Worm (Caenorhabditis elegans) whole organism, young adult: ENCODE measurements around the gene ric-8.

ENCODE experiments used
- B0019.2 ChIP-seq: fragments of 200-800 bp; sonication (Bioruptor generic); conservative IDR thresholded peaks from 2 replicates; pipeline ENCODE4 v1.3.6; 2022; ENCODE audit warnings: missing genetic modification reagents, missing genetic modification characterization, missing compliant biosample characterization
- B0035.1 ChIP-seq: sonication (generic microtip); optimal IDR thresholded peaks from 2 replicates; lab custom pipeline; 2016; ENCODE audit warnings: missing genetic modification characterization, mild to moderate bottlenecking, missing compliant biosample characterization, missing genotype, missing genetic modification reagents
- F10E7.11 ChIP-seq: sonication (generic microtip); optimal IDR thresholded peaks from 2 replicates; lab custom pipeline; 2017; ENCODE audit warnings: mild to moderate bottlenecking, missing genetic modification characterization, moderate library complexity, missing compliant biosample characterization
- F57A8.1 ChIP-seq: fragments of 200-800 bp; sonication (Bioruptor generic); optimal IDR thresholded peaks from 2 replicates; lab custom pipeline; 2018; ENCODE audit warnings: mild to moderate bottlenecking, missing genetic modification characterization, moderate library complexity, missing compliant biosample characterization
- Y53F4B.3 ChIP-seq: fragments of 200-800 bp; sonication (Bioruptor generic); IDR thresholded peaks from 2 replicates; pipeline ENCODE4 v1.3.6; 2022; ENCODE audit warnings: missing genetic modification reagents, missing genetic modification characterization, missing compliant biosample characterization
- Y67H2A.10 ChIP-seq: fragments of 200-800 bp; sonication (Bioruptor generic); conservative IDR thresholded peaks from 2 replicates; pipeline ENCODE4 v1.3.6; 2022; ENCODE audit warnings: missing genetic modification reagents, missing genetic modification characterization, missing compliant biosample characterization
- Y79H2A.3 ChIP-seq: fragments of 200-800 bp; sonication (Bioruptor generic); conservative IDR thresholded peaks from 2 replicates; pipeline ENCODE4 v1.3.6; 2022; ENCODE audit warnings: missing genetic modification reagents, missing genetic modification characterization, missing compliant biosample characterization
- Y95B8A.8 ChIP-seq: fragments of 200-800 bp; sonication (Bioruptor generic); IDR thresholded peaks from 2 replicates; pipeline ENCODE4 v1.3.6; 2022; ENCODE audit warnings: missing genetic modification reagents, missing genetic modification characterization, missing compliant biosample characterization
- aptf-2 ChIP-seq: fragments of 200-800 bp; sonication (Bioruptor generic); conservative IDR thresholded peaks from 2 replicates; pipeline ENCODE4 v1.3.6; 2022; ENCODE audit warnings: missing genetic modification reagents, missing genetic modification characterization, missing compliant biosample characterization
- aptf-3 ChIP-seq: fragments of 200-800 bp; sonication (Bioruptor generic); IDR thresholded peaks from 2 replicates; pipeline ENCODE4 v1.3.6; 2022; ENCODE audit warnings: missing genetic modification characterization, missing compliant biosample characterization
- athp-1 ChIP-seq: sonication (generic microtip); optimal IDR thresholded peaks from 2 replicates; lab custom pipeline; 2017; ENCODE audit warnings: mild to moderate bottlenecking, missing genetic modification characterization, missing compliant biosample characterization
- attf-5 ChIP-seq: fragments of 200-800 bp; sonication (Bioruptor generic); optimal IDR thresholded peaks from 2 replicates; lab custom pipeline; 2018; ENCODE audit warnings: mild to moderate bottlenecking, missing genetic modification characterization, missing compliant biosample characterization
- cebp-1 ChIP-seq, 2 experiments: fragments of 200-800 bp in 1 of 2; sonication (Bioruptor generic) in 1 of 2; sonication (generic microtip) in 1 of 2; IDR thresholded peaks in 1 of 2; optimal IDR thresholded peaks in 1 of 2; 2 replicates each; pipeline versions ENCODE4 v1.3.6 to Lab custom; 2017 to 2022; ENCODE audit warnings: missing compliant biosample characterization in 2 of 2, missing genetic modification characterization in 2 of 2, mild to moderate bottlenecking in 1 of 2, missing genetic modification reagents in 1 of 2, moderate library complexity in 1 of 2
- cebp-2 ChIP-seq: fragments of 200-800 bp; sonication (Bioruptor generic); IDR thresholded peaks from 2 replicates; pipeline ENCODE4 v1.3.6; 2022; ENCODE audit warnings: missing genetic modification characterization, missing compliant biosample characterization
- ceh-79 ChIP-seq: sonication (generic microtip); optimal IDR thresholded peaks from 2 replicates; lab custom pipeline; 2017; ENCODE audit warnings: mild to moderate bottlenecking, missing genetic modification characterization, missing compliant biosample characterization
- dpl-1 ChIP-seq: fragments of 150-350 bp; optimal IDR thresholded peaks from 2 replicates; lab custom pipeline; 2014; ENCODE audit warnings: missing biosample characterization, missing genetic modification reagents, missing genetic modification characterization
- efl-1 ChIP-seq: fragments of 150-350 bp; optimal IDR thresholded peaks from 2 replicates; lab custom pipeline; 2014; ENCODE audit warnings: missing biosample characterization, missing genetic modification reagents, missing genetic modification characterization
- egl-44 ChIP-seq: fragments of 200-800 bp; sonication (Bioruptor generic); IDR thresholded peaks from 2 replicates; pipeline ENCODE4 v1.3.6; 2022; ENCODE audit warnings: missing genetic modification reagents, missing genetic modification characterization, missing compliant biosample characterization
- egrh-3 ChIP-seq: fragments of 200-800 bp; sonication (Bioruptor generic); IDR thresholded peaks from 2 replicates; pipeline ENCODE4 v1.3.6; 2022; ENCODE audit warnings: missing genetic modification reagents, missing genetic modification characterization, missing compliant biosample characterization
- him-1 ChIP-seq: sonication (generic microtip); optimal IDR thresholded peaks from 2 replicates; lab custom pipeline; 2016; ENCODE audit warnings: missing genotype, missing genetic modification reagents, missing genetic modification characterization, missing compliant biosample characterization
- hrde-1 ChIP-seq: sonication (generic microtip); optimal IDR thresholded peaks from 2 replicates; lab custom pipeline; 2016; ENCODE audit warnings: missing genetic modification characterization, mild to moderate bottlenecking, missing compliant biosample characterization, moderate library complexity, missing genotype, missing genetic modification reagents, borderline replicate concordance
- hsf-1 ChIP-seq: fragments of 200-800 bp; sonication (Bioruptor generic); IDR thresholded peaks from 2 replicates; pipeline ENCODE4 v1.3.6; 2022; ENCODE audit warnings: missing genetic modification reagents, missing genetic modification characterization, missing compliant biosample characterization
- let-526 ChIP-seq: fragments of 200-800 bp; sonication (Bioruptor generic); IDR thresholded peaks from 2 replicates; pipeline ENCODE4 v1.3.6; 2022; ENCODE audit warnings: missing genetic modification reagents, missing genetic modification characterization, missing compliant biosample characterization
- let-607 ChIP-seq, 2 experiments: fragments of 200-800 bp in 1 of 2; sonication (Bioruptor generic) in 1 of 2; sonication (generic microtip) in 1 of 2; optimal IDR thresholded peaks; 2 replicates each; lab custom pipeline; 2016 to 2018; ENCODE audit warnings: mild to moderate bottlenecking in 2 of 2, missing compliant biosample characterization in 2 of 2, missing genetic modification characterization in 2 of 2, moderate library complexity in 2 of 2, missing genotype in 1 of 2
- lin-26 ChIP-seq: fragments of 200-800 bp; sonication (Bioruptor generic); IDR thresholded peaks from 2 replicates; pipeline ENCODE4 v1.3.6; 2022; ENCODE audit warnings: missing genetic modification reagents, missing genetic modification characterization, missing compliant biosample characterization
- lin-54 ChIP-seq: fragments of 200-800 bp; sonication (Bioruptor generic); optimal IDR thresholded peaks from 2 replicates; lab custom pipeline; 2018; ENCODE audit warnings: mild to moderate bottlenecking, missing genetic modification characterization, missing compliant biosample characterization
- madf-3 ChIP-seq: fragments of 200-800 bp; sonication (Bioruptor generic); IDR thresholded peaks from 2 replicates; pipeline ENCODE4 v1.3.6; 2022; ENCODE audit warnings: missing genetic modification reagents, missing genetic modification characterization, missing compliant biosample characterization
- madf-6 ChIP-seq: fragments of 200-800 bp; sonication (Bioruptor generic); IDR thresholded peaks from 2 replicates; pipeline ENCODE4 v1.3.6; 2022; ENCODE audit warnings: missing genetic modification reagents, missing genetic modification characterization, missing compliant biosample characterization
- mel-28 ChIP-seq: sonication (generic microtip); optimal IDR thresholded peaks from 2 replicates; lab custom pipeline; 2016; ENCODE audit warnings: borderline replicate concordance, mild to moderate bottlenecking, missing genetic modification characterization, missing compliant biosample characterization
- mxl-1 ChIP-seq: sonication (generic microtip); optimal IDR thresholded peaks from 2 replicates; lab custom pipeline; 2016; ENCODE audit warnings: missing genetic modification characterization, missing compliant biosample characterization
- nfya-1 ChIP-seq: sonication (generic microtip); optimal IDR thresholded peaks from 2 replicates; lab custom pipeline; 2017; ENCODE audit warnings: antibody characterized with exemption, missing compliant biosample characterization, missing genetic modification characterization, borderline replicate concordance; ENCODE audit not compliant: insufficient read depth
- nfyb-1 ChIP-seq: fragments of 200-800 bp; sonication (Bioruptor generic); IDR thresholded peaks from 2 replicates; pipeline ENCODE4 v1.3.6; 2022; ENCODE audit warnings: missing genetic modification reagents, missing genetic modification characterization, missing compliant biosample characterization
- nhr-27 ChIP-seq: fragments of 200-800 bp; sonication (Bioruptor generic); optimal IDR thresholded peaks from 2 replicates; lab custom pipeline; 2018; ENCODE audit warnings: mild to moderate bottlenecking, missing genetic modification characterization, moderate library complexity, missing compliant biosample characterization
- nhr-80 ChIP-seq: sonication (generic microtip); optimal IDR thresholded peaks from 2 replicates; lab custom pipeline; 2016; ENCODE audit warnings: missing genetic modification characterization, missing compliant biosample characterization
- pbrm-1 ChIP-seq: fragments of 200-800 bp; sonication (Bioruptor generic); IDR thresholded peaks from 2 replicates; pipeline ENCODE4 v1.3.6; 2022; ENCODE audit warnings: missing genetic modification reagents, missing genetic modification characterization, missing compliant biosample characterization
- rcor-1 ChIP-seq: fragments of 200-800 bp; sonication (Bioruptor generic); IDR thresholded peaks from 2 replicates; pipeline ENCODE4 v1.3.6; 2022; ENCODE audit warnings: missing genetic modification reagents, missing genetic modification characterization, missing compliant biosample characterization
- sdz-38 ChIP-seq: sonication (generic microtip); optimal IDR thresholded peaks from 2 replicates; lab custom pipeline; 2016; ENCODE audit warnings: missing genotype, missing genetic modification characterization, missing compliant biosample characterization
- tbp1 ChIP-seq: fragments of 200-800 bp; sonication (Bioruptor generic); optimal IDR thresholded peaks from 2 replicates; lab custom pipeline; 2018; ENCODE audit warnings: mild to moderate bottlenecking, missing genetic modification characterization, missing compliant biosample characterization
- xnd-1 ChIP-seq: sonication (generic microtip); optimal IDR thresholded peaks from 2 replicates; lab custom pipeline; 2016; ENCODE audit warnings: missing genotype, missing genetic modification reagents, missing genetic modification characterization, missing compliant biosample characterization
- zfh-2 ChIP-seq: fragments of 200-800 bp; sonication (Bioruptor generic); conservative IDR thresholded peaks from 2 replicates; pipeline ENCODE4 v1.3.6; 2022; ENCODE audit warnings: missing genetic modification reagents, missing genetic modification characterization, missing compliant biosample characterization
- ztf-22 ChIP-seq: fragments of 200-800 bp; sonication (Bioruptor generic); optimal IDR thresholded peaks from 2 replicates; lab custom pipeline; 2018; ENCODE audit warnings: mild to moderate bottlenecking, missing genetic modification characterization, moderate library complexity, missing compliant biosample characterization
- ztf-26 ChIP-seq: sonication (generic microtip); optimal IDR thresholded peaks from 2 replicates; lab custom pipeline; 2017; ENCODE audit warnings: missing genetic modification characterization, missing compliant biosample characterization

The ric-8 gene

DNA sequence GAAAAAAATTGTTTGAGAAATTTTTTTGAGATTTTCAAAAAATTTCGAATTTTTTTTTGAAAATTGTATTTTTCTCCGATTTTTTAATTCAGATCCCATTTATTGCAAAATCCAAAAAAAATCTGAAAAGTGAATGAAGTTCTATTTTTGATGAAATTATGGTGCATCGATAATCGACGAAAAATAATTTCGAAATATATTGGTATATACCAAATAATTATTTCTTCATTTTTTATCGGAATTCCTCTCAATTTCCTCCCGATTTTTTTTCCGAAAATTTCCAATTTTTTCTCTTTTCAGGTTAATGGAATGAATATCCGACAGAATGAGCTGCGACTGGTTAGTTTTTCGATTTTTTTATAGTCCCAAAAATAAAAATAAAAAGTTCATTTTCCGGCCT is 41.9 kb upstream of the ric-8 start, which contains the start of gene epg-9:
epg-9 (plus strand) TSS at position 301 of the 400 bp plus-strand sequence.
- no peak for TF ChIP-seq dpl-1 (GFP tag; lab: Kevin White, UChicago)
- no peak for TF ChIP-seq him-1 (tag; lab: Kevin White, UChicago)
- TF ChIP-seq Y95B8A.8 (GFP tag; lab: Robert Waterston, UW): no peak
- no peak for TF ChIP-seq ceh-79 (tag; lab: Kevin White, UChicago)
- no peak for TF ChIP-seq ztf-26 (tag; lab: Kevin White, UChicago)
- no peak for TF ChIP-seq sdz-38 (tag; lab: Kevin White, UChicago)
- TF ChIP-seq hsf-1 (GFP tag; lab: Robert Waterston, UW): no peak
- no peak for TF ChIP-seq F57A8.1 (GFP tag; lab: Kevin White, UChicago)
- no peak for TF ChIP-seq lin-54 (GFP tag; lab: Kevin White, UChicago)
- no peak for TF ChIP-seq egrh-3 (GFP tag; lab: Robert Waterston, UW)
- TF ChIP-seq nfya-1 (tag; lab: Kevin White, UChicago): no peak
- TF ChIP-seq tbp1 (GFP tag; lab: Kevin White, UChicago): no peak

DNA sequence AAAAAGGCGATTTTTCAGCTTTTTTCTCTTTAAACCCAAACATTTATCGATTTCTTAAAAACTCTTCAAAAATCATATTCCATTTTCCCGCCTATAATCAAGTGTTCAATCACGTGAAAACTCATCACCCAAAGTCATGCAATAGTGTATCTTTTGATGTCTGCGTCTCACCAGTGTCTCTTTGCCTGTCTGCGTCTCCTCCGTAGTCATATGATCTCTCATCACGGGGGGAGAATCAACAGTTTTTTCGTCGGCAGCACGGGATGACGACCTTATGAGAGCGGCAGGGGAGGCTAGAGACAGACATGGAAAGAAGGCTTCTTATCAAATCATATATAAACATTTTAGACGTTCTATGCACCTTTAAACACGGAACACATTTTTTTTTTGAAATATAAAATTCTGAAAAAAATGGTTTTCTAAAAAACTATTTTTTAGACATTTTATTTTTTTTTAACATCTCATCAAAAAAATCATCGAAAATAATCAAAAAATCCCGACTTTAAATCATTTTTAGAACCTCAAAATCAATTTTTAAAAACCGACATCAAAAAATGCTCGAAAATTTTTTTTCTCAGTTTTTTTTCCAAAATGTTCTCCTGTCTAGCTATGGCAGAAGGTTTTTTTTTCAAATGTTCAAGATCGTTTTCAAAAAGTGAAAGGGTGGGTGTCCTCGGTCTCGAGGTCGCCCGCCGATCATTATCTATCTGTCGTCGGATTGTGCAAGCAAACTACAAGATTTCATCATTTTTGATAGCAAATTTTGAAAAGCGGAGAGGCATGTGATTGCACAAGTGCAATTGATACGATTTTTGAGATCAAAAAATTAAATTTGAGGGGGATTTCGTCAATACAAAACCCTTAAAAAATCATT is 40.5 kb upstream of the ric-8 start:
- TF ChIP-seq mxl-1 (tag; lab: Kevin White, UChicago) (no peak), aptf-3 (GFP tag; lab: Robert Waterston, UW) (0 out of 2 replicates have a peak, but pooled peaks have one; percentile 27), nfyb-1 (peak; percentile 97), hrde-1 (tag; lab: Kevin White, UChicago) (no peak), xnd-1 (tag; lab: Kevin White, UChicago) (no peak), F57A8.1 (GFP tag; lab: Kevin White, UChicago) (no peak), efl-1 (peak; percentile 49), madf-6 (GFP tag; lab: Robert Waterston, UW) (peak; percentile 60; the same call in 1 of the 2 replicates), Y53F4B.3 (no peak), dpl-1 (GFP tag; lab: Kevin White, UChicago) (peak; percentile 8), egl-44 (GFP tag; lab: Robert Waterston, UW) (peak; percentile 93), attf-5 (GFP tag; lab: Kevin White, UChicago) (peak; percentile 99), mel-28 (tag; lab: Kevin White, UChicago) (peak; percentile 77), tbp1 (GFP tag; lab: Kevin White, UChicago) (peak; percentile 76), athp-1 (tag; lab: Kevin White, UChicago) (peak; percentile 97), B0019.2 (GFP tag; lab: Robert Waterston, UW) (peak; percentile 58; the same call in 1 of the 2 replicates), zfh-2 (GFP tag; lab: Robert Waterston, UW) (peak; percentile 92), let-526 (peak; percentile 99), madf-3 (GFP tag; lab: Robert Waterston, UW) (peak; percentile 93), nhr-80 (tag; lab: Kevin White, UChicago) (peak; percentile 96), nfya-1 (tag; lab: Kevin White, UChicago) (no peak), cebp-2 (GFP tag; lab: Robert Waterston, UW) (peak; percentile 79; the same call in 1 of the 2 replicates), aptf-2 (GFP tag; lab: Robert Waterston, UW) (peak; percentile 54; the same call in 1 of the 2 replicates), nhr-27 (tag; lab: Kevin White, UChicago) (no peak), let-607 (tag; optimal IDR thresholded peaks at IDR 0.05; lab: Kevin White, UChicago) (peak; percentile 78 to 93), pbrm-1 (GFP tag; lab: Robert Waterston, UW) (peak; percentile 96), B0035.1 (peak; percentile 91), rcor-1 (GFP tag; lab: Robert Waterston, UW) (peak; percentile 88), Y79H2A.3 (GFP tag; lab: Robert Waterston, UW) (peak; percentile 71; the same call in 1 of the 2 replicates), lin-26 (GFP tag; lab: Robert Waterston, UW) (peak; percentile 88), F10E7.11 (tag; lab: Kevin White, UChicago) (peak; percentile 91), ztf-22 (GFP tag; lab: Kevin White, UChicago) (peak; percentile 92), cebp-1 (GFP tag; IDR thresholded peaks at IDR 0.05; lab: Robert Waterston, UW) (peak; percentile 89), cebp-1 (tag; optimal IDR thresholded peaks at IDR 0.05; lab: Kevin White, UChicago) (peak; percentile 97), Y67H2A.10 (GFP tag; lab: Robert Waterston, UW) (peak; percentile 98)
